Worm (Caenorhabditis elegans) whole organism, midembryonic: ENCODE results near the gene fbxb-46.
"Not testable (repeated sequence)": the region's sequence is repeated elsewhere in the genome, so short reads cannot be mapped to it uniquely, and the experiment has no call there.

Experiments used
- T22C8.4 ChIP-seq: fragments of 200-800 bp; sonication (Bioruptor generic); IDR thresholded peaks from 2 replicates; pipeline ENCODE4 v1.3.6; 2022; ENCODE audit warnings: missing genetic modification characterization, missing compliant biosample characterization
- cog-1 ChIP-seq: sonication (generic microtip); optimal IDR thresholded peaks from 2 replicates; lab custom pipeline; 2016; ENCODE audit warnings: missing genetic modification characterization, missing compliant biosample characterization
- flt-1 ChIP-seq: fragments of 200-800 bp; sonication (Bioruptor generic); IDR thresholded peaks from 2 replicates; pipeline ENCODE4 v1.3.6; 2022; ENCODE audit warnings: missing genetic modification characterization, missing compliant biosample characterization
- klf-2 ChIP-seq: fragments of 200-800 bp; sonication (Bioruptor generic); conservative IDR thresholded peaks from 2 replicates; pipeline ENCODE4 v1.3.6; 2022; ENCODE audit warnings: missing genetic modification reagents, missing genetic modification characterization, missing compliant biosample characterization
- med-1 ChIP-seq: sonication (generic microtip); optimal IDR thresholded peaks from 2 replicates; lab custom pipeline; 2017; ENCODE audit warnings: missing genetic modification characterization, mild to moderate bottlenecking, missing compliant biosample characterization, antibody characterized with exemption, missing genetic modification reagents; ENCODE audit not compliant: insufficient read depth
- ref-1 ChIP-seq: fragments of 200-800 bp; sonication (Bioruptor generic); conservative IDR thresholded peaks from 2 replicates; pipeline ENCODE4 v1.3.6; 2022; ENCODE audit warnings: missing genetic modification reagents, missing genetic modification characterization, missing compliant biosample characterization
- tab-1 ChIP-seq: fragments of 200-800 bp; sonication (Bioruptor generic); IDR thresholded peaks from 2 replicates; pipeline ENCODE4 v1.3.6; 2022; ENCODE audit warnings: missing genetic modification characterization, missing compliant biosample characterization
- ztf-23 ChIP-seq: fragments of 200-800 bp; sonication (Bioruptor generic); IDR thresholded peaks from 2 replicates; pipeline ENCODE4 v1.3.6; 2022; ENCODE audit warnings: missing genetic modification reagents, missing genetic modification characterization, missing compliant biosample characterization
- ztf-29 ChIP-seq: fragments of 200-800 bp; sonication (Bioruptor generic); IDR thresholded peaks from 2 replicates; pipeline ENCODE4 v1.3.6; 2022; ENCODE audit warnings: missing genetic modification reagents, missing genetic modification characterization, missing compliant biosample characterization

Gene fbxb-46

ce11 chrII:1576772-1577171 is 5.8 kb upstream of the fbxb-46 start:
- no peak for TF ChIP-seq med-1
- no peak for TF ChIP-seq ztf-23
- TF ChIP-seq cog-1, result no peak
- no peak for TF ChIP-seq ztf-29
- TF ChIP-seq klf-2 (GFP tag; lab: Robert Waterston, UW), result no peak
- TF ChIP-seq tab-1 (GFP tag; lab: Robert Waterston, UW), result no peak
- TF ChIP-seq flt-1 (GFP tag; lab: Robert Waterston, UW), result no peak
- TF ChIP-seq T22C8.4 (GFP tag; lab: Robert Waterston, UW), result no peak
- TF ChIP-seq ref-1 (GFP tag; lab: Robert Waterston, UW), result no peak

- TF ChIP-seq cog-1 (no peak), med-1 (no peak), ref-1 (GFP tag; lab: Robert Waterston, UW) (no peak), tab-1 (GFP tag; lab: Robert Waterston, UW) (no peak), T22C8.4 (GFP tag; lab: Robert Waterston, UW) (no peak), ztf-29 (no peak), flt-1 (GFP tag; lab: Robert Waterston, UW) (no peak), klf-2 (GFP tag; lab: Robert Waterston, UW) (no peak), ztf-23 (no peak)
Measured at ce11 chrII:1576030-1576429, 5.1 kb upstream of the fbxb-46 start, which contains the start of gene K05F6.10. K05F6.10 (minus strand) TSS chrII:1576130.

- no peak for TF ChIP-seq flt-1 (GFP tag; lab: Robert Waterston, UW)
- no peak for TF ChIP-seq T22C8.4 (GFP tag; lab: Robert Waterston, UW)
- TF ChIP-seq cog-1, result no peak
- no peak for TF ChIP-seq klf-2 (GFP tag; lab: Robert Waterston, UW)
- TF ChIP-seq ref-1 (GFP tag; lab: Robert Waterston, UW), result no peak
- no peak for TF ChIP-seq tab-1 (GFP tag; lab: Robert Waterston, UW)
- TF ChIP-seq ztf-23, result no peak
- no peak for TF ChIP-seq ztf-29
- no peak for TF ChIP-seq med-1
Measured at ce11 chrII:1568214-1568613, 2.7 kb downstream of the fbxb-46 start, which contains the start of gene fbxb-49. fbxb-49 (plus strand) TSS chrII:1568514.

- TF ChIP-seq klf-2 (GFP tag; lab: Robert Waterston, UW) (no peak), T22C8.4 (GFP tag; lab: Robert Waterston, UW) (no peak), flt-1 (GFP tag; lab: Robert Waterston, UW) (no peak), ztf-29 (no peak), tab-1 (GFP tag; lab: Robert Waterston, UW) (no peak), cog-1 (no peak), ztf-23 (no peak)
Measured at ce11 chrII:1567646-1568045, 3.3 kb downstream of the fbxb-46 start, which contains the start of gene K05F6.8. K05F6.8 (minus strand) TSS chrII:1567746.

DNA sequence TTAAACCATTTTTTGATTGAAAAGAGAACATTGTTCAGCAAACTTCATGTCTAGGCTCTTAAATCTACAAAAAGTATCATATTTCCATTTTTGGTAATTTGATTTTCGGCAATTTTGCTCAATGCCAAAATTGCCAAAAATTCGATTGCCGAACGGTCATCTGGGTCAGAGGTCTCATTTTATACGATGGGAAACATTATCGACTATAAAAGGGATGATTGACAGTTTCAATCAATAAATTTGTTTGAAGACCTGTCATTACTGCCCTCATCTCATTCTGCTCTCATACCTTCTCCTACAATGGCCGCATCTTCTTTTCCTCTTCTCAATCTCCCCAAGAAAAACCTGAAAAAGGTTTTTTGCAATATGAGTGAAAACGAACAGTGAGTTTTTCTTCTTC is 9.1 kb downstream of the fbxb-46 start, which contains the start of gene K05F6.14:
TSS of gene K05F6.14 (plus strand) at position 301 of the 400 bp plus-strand sequence.
- TF ChIP-seq T22C8.4 (GFP tag; lab: Robert Waterston, UW), result no peak
- no peak for TF ChIP-seq med-1
- TF ChIP-seq flt-1 (GFP tag; lab: Robert Waterston, UW), result no peak
- TF ChIP-seq klf-2 (GFP tag; lab: Robert Waterston, UW), result no peak

DNA sequence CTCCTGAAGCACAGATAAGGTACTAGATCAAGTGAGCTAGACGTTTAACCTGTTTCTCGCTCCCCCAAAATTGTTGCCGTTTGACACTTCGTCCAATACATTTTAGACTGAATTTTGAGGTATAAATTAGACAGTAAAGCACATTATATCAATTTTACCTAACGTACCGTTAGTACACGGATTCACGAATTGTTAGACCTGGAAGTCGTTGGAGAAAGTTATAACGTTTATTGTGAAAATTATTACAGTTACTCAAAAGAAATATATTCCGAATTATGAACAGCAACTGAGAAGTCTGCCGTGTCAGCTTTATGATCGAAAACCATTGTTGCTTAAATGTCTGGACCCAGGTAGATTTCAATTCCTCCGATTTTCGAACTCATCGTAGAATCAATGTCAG is 10.1 kb downstream of the fbxb-46 start:
- TF ChIP-seq klf-2 (GFP tag; lab: Robert Waterston, UW) (no peak), ztf-23 (no peak), tab-1 (GFP tag; lab: Robert Waterston, UW) (no peak)

- not testable (repeated sequence) for TF ChIP-seq cog-1; T22C8.4 (GFP tag; lab: Robert Waterston, UW); ztf-29
Measured at ce11 chrII:1556217-1556616, 14.7 kb downstream of the fbxb-46 start, which contains the start of the genes fbxb-54 and fbxb-50. fbxb-54 (minus strand) TSS chrII:1556317. fbxb-50 (plus strand) TSS chrII:1556443.

- TF ChIP-seq ztf-23, result no peak
- TF ChIP-seq T22C8.4 (GFP tag; lab: Robert Waterston, UW), result no peak
- no peak for TF ChIP-seq med-1
- no peak for TF ChIP-seq tab-1 (GFP tag; lab: Robert Waterston, UW)
- TF ChIP-seq ztf-29, result no peak
Measured at ce11 chrII:1550501-1550900, 20.4 kb downstream of the fbxb-46 start, which contains the start of the genes fbxb-52 and fbxb-51. fbxb-52 (minus strand) TSS chrII:1550601. fbxb-51 (plus strand) TSS chrII:1550712.

- TF ChIP-seq med-1 (no peak), cog-1 (no peak)
Measured at ce11 chrII:1545625-1546024, 25.3 kb downstream of the fbxb-46 start, which contains the start of gene K05F6.12. K05F6.12 (plus strand) TSS chrII:1545925.

ce11 chrII:1543182-1543581 is 27.8 kb downstream of the fbxb-46 start, which contains the start of gene K05F6.4:
K05F6.4 (plus strand) TSS chrII:1543482.
- TF ChIP-seq T22C8.4 (GFP tag; lab: Robert Waterston, UW); cog-1; ztf-23: not testable (repeated sequence)

DNA sequence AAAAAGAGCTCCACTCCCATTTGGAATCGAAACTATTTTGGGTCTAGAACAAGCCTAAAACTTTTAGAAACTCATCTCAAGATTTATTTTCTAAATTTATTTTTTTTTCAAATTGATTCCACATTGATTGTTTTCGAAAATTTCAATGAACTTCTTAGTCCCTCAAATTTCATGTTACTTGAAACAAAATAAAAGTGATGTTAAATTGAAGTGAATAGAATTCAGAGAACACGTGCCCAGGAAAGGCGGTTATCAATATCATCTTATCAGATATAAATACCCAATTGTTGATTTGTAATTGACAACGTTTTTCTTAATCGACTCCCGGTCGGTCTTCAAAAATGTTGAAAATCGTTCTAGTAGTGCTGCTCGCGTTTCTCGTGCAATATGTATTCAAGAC is 30.3 kb downstream of the fbxb-46 start, which contains the start of gene poml-4:
TSS of gene poml-4 (plus strand) at position 301 of the 400 bp plus-strand sequence.
- TF ChIP-seq cog-1; ztf-29; T22C8.4 (GFP tag; lab: Robert Waterston, UW): not testable (repeated sequence)

- TF ChIP-seq ztf-23, result no peak
- no peak for TF ChIP-seq T22C8.4 (GFP tag; lab: Robert Waterston, UW)
- TF ChIP-seq cog-1, result no peak
- no peak for TF ChIP-seq med-1
- no peak for TF ChIP-seq klf-2 (GFP tag; lab: Robert Waterston, UW)
- TF ChIP-seq tab-1 (GFP tag; lab: Robert Waterston, UW), result no peak
- TF ChIP-seq flt-1 (GFP tag; lab: Robert Waterston, UW), result no peak
- no peak for TF ChIP-seq ztf-29
- no peak for TF ChIP-seq ref-1 (GFP tag; lab: Robert Waterston, UW)
Measured at ce11 chrII:1538589-1538988, 32.3 kb downstream of the fbxb-46 start, which contains the start of gene fbxb-44. fbxb-44 (plus strand) TSS chrII:1538889.
